Worm (Caenorhabditis elegans) whole organism, mixed stage, embryonic: ENCODE measurements around the gene W01H2.2.

Experiments
- M03D4.4 ChIP-seq: sonication (generic microtip); optimal IDR thresholded peaks from 2 replicates; lab custom pipeline; 2017; ENCODE audit warnings: mild to moderate bottlenecking, missing genetic modification characterization, missing compliant biosample characterization
- ceh-39 ChIP-seq: fragments of 150-350 bp; optimal IDR thresholded peaks from 2 replicates; lab custom pipeline; 2014; ENCODE audit warnings: missing biosample characterization, missing genetic modification characterization
- cnd-1 ChIP-seq: fragments of 200-800 bp; sonication (Bioruptor generic); optimal IDR thresholded peaks from 2 replicates; lab custom pipeline; 2018; ENCODE audit warnings: mild to moderate bottlenecking, missing genetic modification characterization, missing compliant biosample characterization
- drap-1 ChIP-seq: fragments of 200-800 bp; sonication (Bioruptor generic); optimal IDR thresholded peaks from 3 replicates; lab custom pipeline; 2018; ENCODE audit warnings: mild to moderate bottlenecking, missing genetic modification characterization, missing compliant biosample characterization
- elt-3 ChIP-seq: fragments of 150-350 bp; optimal IDR thresholded peaks from 2 replicates; lab custom pipeline; 2014; ENCODE audit warnings: missing biosample characterization, missing genetic modification characterization
- flh-1 ChIP-seq: fragments of 200-800 bp; sonication (Bioruptor generic); optimal IDR thresholded peaks from 2 replicates; lab custom pipeline; 2018; ENCODE audit warnings: mild to moderate bottlenecking, missing genetic modification characterization, moderate library complexity, missing compliant biosample characterization
- ham-2 ChIP-seq: fragments of 200-800 bp; sonication (Bioruptor generic); optimal IDR thresholded peaks from 2 replicates; lab custom pipeline; 2018; ENCODE audit warnings: mild to moderate bottlenecking, missing genetic modification characterization, missing compliant biosample characterization
- hlh-1 ChIP-seq: fragments of 150-350 bp; optimal IDR thresholded peaks from 2 replicates; lab custom pipeline; 2014; ENCODE audit warnings: missing biosample characterization, missing genetic modification reagents, missing genetic modification characterization
- lin-13 ChIP-seq: fragments of 150-350 bp; optimal IDR thresholded peaks from 2 replicates; lab custom pipeline; 2014; ENCODE audit warnings: missing biosample characterization, missing genetic modification characterization
- lin-32 ChIP-seq: fragments of 200-800 bp; sonication (Bioruptor generic); optimal IDR thresholded peaks from 2 replicates; lab custom pipeline; 2018; ENCODE audit warnings: mild to moderate bottlenecking, missing genetic modification characterization, missing compliant biosample characterization
- mab-5 ChIP-seq: fragments of 150-350 bp; optimal IDR thresholded peaks from 2 replicates; lab custom pipeline; 2014; ENCODE audit warnings: missing biosample characterization, missing genetic modification characterization
- mls-2 ChIP-seq: sonication (generic microtip); optimal IDR thresholded peaks from 2 replicates; lab custom pipeline; 2016; ENCODE audit warnings: mild to moderate bottlenecking, missing genetic modification characterization, moderate library complexity, missing compliant biosample characterization
- nhr-76 ChIP-seq: sonication (generic microtip); optimal IDR thresholded peaks from 2 replicates; lab custom pipeline; 2017; ENCODE audit warnings: missing biosample characterization, missing genetic modification characterization
- pha-4 ChIP-seq: fragments of 150-350 bp; optimal IDR thresholded peaks from 2 replicates; lab custom pipeline; 2018; ENCODE audit warnings: missing biosample characterization, missing genetic modification reagents, missing genetic modification characterization
- sem-2 ChIP-seq: fragments of 200-800 bp; sonication (Bioruptor generic); optimal IDR thresholded peaks from 2 replicates; lab custom pipeline; 2018; ENCODE audit warnings: mild to moderate bottlenecking, missing genetic modification characterization, missing compliant biosample characterization
- sptf-1 ChIP-seq: sonication (generic microtip); optimal IDR thresholded peaks from 2 replicates; lab custom pipeline; 2017; ENCODE audit warnings: mild to moderate bottlenecking, missing genetic modification characterization, moderate library complexity, missing compliant biosample characterization
- tbx-8 ChIP-seq: fragments of 200-800 bp; sonication (Bioruptor generic); optimal IDR thresholded peaks from 2 replicates; lab custom pipeline; 2018; ENCODE audit warnings: mild to moderate bottlenecking, missing genetic modification characterization, moderate library complexity, missing compliant biosample characterization
- unc-120 ChIP-seq: sonication (generic microtip); optimal IDR thresholded peaks from 2 replicates; lab custom pipeline; 2017; ENCODE audit warnings: missing genetic modification characterization, missing compliant biosample characterization; ENCODE audit not compliant: poor library complexity, severe bottlenecking
- unc-62 ChIP-seq: fragments of 150-350 bp; optimal IDR thresholded peaks from 2 replicates; lab custom pipeline; 2014; ENCODE audit warnings: missing biosample characterization, missing genetic modification reagents, missing genetic modification characterization
- zip-8 ChIP-seq: fragments of 150-350 bp; optimal IDR thresholded peaks from 2 replicates; lab custom pipeline; 2014; ENCODE audit warnings: missing biosample characterization, missing genetic modification characterization

W01H2.2 gene

DNA sequence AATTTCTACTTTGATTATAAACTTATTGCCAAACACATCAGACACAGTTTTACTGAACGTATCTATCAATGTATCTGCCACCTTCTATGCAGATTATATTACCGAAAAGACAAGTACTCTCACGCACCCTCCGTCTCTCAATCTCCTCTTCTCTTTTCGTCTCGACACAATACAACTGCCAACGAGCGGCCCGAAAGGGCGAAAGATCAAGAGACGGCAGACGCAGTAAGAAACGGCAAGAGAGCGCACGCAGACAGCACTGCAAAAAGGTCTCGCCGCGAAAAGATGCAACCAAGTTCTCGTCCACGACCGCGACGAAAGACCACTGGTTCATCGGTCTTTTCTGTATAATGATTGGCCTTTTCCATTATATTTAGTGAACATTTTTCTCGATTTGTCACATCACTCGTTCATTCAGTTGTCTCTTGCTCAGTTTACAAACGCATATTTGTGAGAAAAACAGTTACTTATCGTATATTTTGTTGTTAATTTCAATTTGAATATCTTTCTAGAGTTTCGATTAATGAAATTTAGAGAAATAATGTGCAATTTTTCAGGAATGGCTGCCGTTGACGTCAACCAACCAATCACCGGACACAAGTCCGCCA is 27.6 kb downstream of the W01H2.2 start, which contains the start of gene vha-12 (continued):
- no peak for TF ChIP-seq lin-32 (GFP tag; lab: Kevin White, UChicago)

ce11 chrX:4186656-4187055 is 31.6 kb downstream of the W01H2.2 start, which contains the start of gene mrp-6:
mrp-6 (minus strand) TSS chrX:4186756.
- no peak for TF ChIP-seq cnd-1 (tag; lab: Kevin White, UChicago)
- no peak for TF ChIP-seq tbx-8 (GFP tag; lab: Kevin White, UChicago)
- TF ChIP-seq hlh-1 = no peak
- no peak for TF ChIP-seq drap-1 (GFP tag; lab: Kevin White, UChicago)
- no peak for TF ChIP-seq nhr-76
- no peak for TF ChIP-seq pha-4 (tag; lab: Kevin White, UChicago)
- TF ChIP-seq ham-2 (GFP tag; lab: Kevin White, UChicago) = no peak
- no peak for TF ChIP-seq lin-13 (tag; lab: Kevin White, UChicago)
- TF ChIP-seq mab-5 = no peak
- TF ChIP-seq flh-1 (GFP tag; lab: Kevin White, UChicago) = no peak
- no peak for TF ChIP-seq unc-120 (tag; lab: Kevin White, UChicago)
- no peak for TF ChIP-seq zip-8 (tag; lab: Kevin White, UChicago)
- no peak for TF ChIP-seq ceh-39 (tag; lab: Kevin White, UChicago)

ce11 chrX:4177394-4177793 is 40.9 kb downstream of the W01H2.2 start, which contains the start of gene ZK470.6:
ZK470.6 (minus strand) TSS chrX:4177494.
- TF ChIP-seq elt-3 (tag; lab: Kevin White, UChicago) (no peak), sptf-1 (tag; lab: Kevin White, UChicago) (no peak), tbx-8 (GFP tag; lab: Kevin White, UChicago) (no peak), unc-62 (GFP tag; lab: Kevin White, UChicago) (no peak), lin-13 (tag; lab: Kevin White, UChicago) (no peak), mls-2 (no peak), unc-120 (tag; lab: Kevin White, UChicago) (no peak), sem-2 (no peak), M03D4.4 (tag; lab: Kevin White, UChicago) (no peak)
